Fruit fly (Drosophila melanogaster): ENCODE data around the gene ninaB.

- TF ChIP-seq CG8159 (tag; optimal IDR thresholded peaks at IDR 0.05) = no peak
- no peak for TF ChIP-seq rn (GFP tag; IDR thresholded peaks at IDR 0.05)
- TF ChIP-seq Ets98B (GFP tag; IDR thresholded peaks at IDR 0.05) = no peak
- TF ChIP-seq Pif1A (GFP tag; optimal IDR thresholded peaks at IDR 0.05) = no peak
- TF ChIP-seq CG8301 (tag; optimal IDR thresholded peaks at IDR 0.05) = no peak
- no peak for TF ChIP-seq Pif1B (GFP tag; optimal IDR thresholded peaks at IDR 0.05)
- no peak for TF ChIP-seq CG34367 (tag; optimal IDR thresholded peaks at IDR 0.05)
- no peak for TF ChIP-seq D1 (tag; optimal IDR thresholded peaks at IDR 0.05)
- TF ChIP-seq CG12605 (GFP tag; IDR thresholded peaks at IDR 0.05) = no peak
- TF ChIP-seq CG10348 (GFP tag; IDR thresholded peaks at IDR 0.05) = no peak
- TF ChIP-seq EcR (GFP tag; optimal IDR thresholded peaks at IDR 0.05) = no peak
Measured at dm6 chr3R:13728897-13729296, 28.5 kb downstream of the ninaB start.
